Fruit fly (Drosophila melanogaster): ENCODE results near the gene CG4020.

The CG4020 gene

DNA sequence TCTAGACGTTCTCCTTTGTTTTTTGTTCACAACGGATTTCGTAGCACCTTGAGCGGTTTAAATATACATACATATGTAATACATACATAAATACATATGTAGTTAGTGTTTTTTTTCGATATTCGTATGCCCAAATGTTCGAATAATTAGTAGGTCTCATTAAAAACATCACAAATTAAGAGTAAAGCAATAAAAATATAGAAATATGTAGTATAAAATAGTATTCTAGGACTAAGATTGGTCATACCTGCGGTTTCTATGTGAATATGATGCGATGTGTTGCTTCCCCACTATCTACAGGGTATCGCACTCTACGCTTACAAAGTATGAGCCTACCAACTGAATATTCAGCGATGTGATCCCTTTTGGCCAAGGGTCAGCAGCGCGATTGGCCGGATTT lies at the start of gene CG4020:
TSS of gene CG4020 (plus strand) at position 301 of the 400 bp plus-strand sequence.
- no peak for TF ChIP-seq CTCF (optimal IDR thresholded peaks at IDR 0.05)
- TF ChIP-seq CG8478 (optimal IDR thresholded peaks at IDR 0.05) = no peak

DNA sequence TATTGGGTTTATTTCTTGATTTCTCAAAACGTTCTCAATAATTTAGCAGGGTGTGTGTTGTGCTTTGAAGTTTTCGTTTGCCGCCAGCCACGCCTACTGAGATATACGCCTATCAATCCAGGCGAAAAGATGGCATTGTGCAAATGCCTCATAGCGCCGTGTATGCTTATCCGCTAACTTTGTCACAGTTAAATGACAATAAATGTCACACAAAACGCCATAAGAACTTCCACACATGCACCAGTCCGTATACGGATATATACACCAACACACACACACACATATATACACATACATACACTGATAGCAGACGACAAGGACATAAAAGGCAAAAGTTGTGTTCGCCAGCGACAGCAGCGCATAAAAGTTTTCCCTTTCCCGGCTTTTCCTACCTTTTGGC lies 40.5 kb upstream of the CG4020 start, which contains the start of gene CG43137:
TSS of gene CG43137 (minus strand) at position 101 of the 400 bp plus-strand sequence.
- TF ChIP-seq CG8478 (optimal IDR thresholded peaks at IDR 0.05) (no peak), CTCF (optimal IDR thresholded peaks at IDR 0.05) (no peak)

dm6 chrX:5866095-5866494 lies 39.5 kb upstream of the CG4020 start:
- TF ChIP-seq CTCF (optimal IDR thresholded peaks at IDR 0.05) (no peak), CG8478 (optimal IDR thresholded peaks at IDR 0.05) (no peak)

- TF ChIP-seq CTCF (optimal IDR thresholded peaks at IDR 0.05) = no peak
- TF ChIP-seq CG8478 (optimal IDR thresholded peaks at IDR 0.05) = no peak
Observed at dm6 chrX:5868795-5869194, 36.8 kb upstream of the CG4020 start, which contains the start of gene CG15764. TSS of gene CG15764 (plus strand) at chrX:5869095.

- TF ChIP-seq CG8478 (optimal IDR thresholded peaks at IDR 0.05) (no peak), CTCF (optimal IDR thresholded peaks at IDR 0.05) (no peak)
Observed at dm6 chrX:5873164-5873563, 32.4 kb upstream of the CG4020 start, which contains the start of gene GAA1. TSS of gene GAA1 (minus strand) at chrX:5873357.

dm6 chrX:5876584-5876983 lies 29.0 kb upstream of the CG4020 start, which contains the start of gene mof:
TSS of gene mof (minus strand) at chrX:5876853.
- TF ChIP-seq CG8478 (optimal IDR thresholded peaks at IDR 0.05) (no peak), CTCF (optimal IDR thresholded peaks at IDR 0.05) (no peak)

DNA sequence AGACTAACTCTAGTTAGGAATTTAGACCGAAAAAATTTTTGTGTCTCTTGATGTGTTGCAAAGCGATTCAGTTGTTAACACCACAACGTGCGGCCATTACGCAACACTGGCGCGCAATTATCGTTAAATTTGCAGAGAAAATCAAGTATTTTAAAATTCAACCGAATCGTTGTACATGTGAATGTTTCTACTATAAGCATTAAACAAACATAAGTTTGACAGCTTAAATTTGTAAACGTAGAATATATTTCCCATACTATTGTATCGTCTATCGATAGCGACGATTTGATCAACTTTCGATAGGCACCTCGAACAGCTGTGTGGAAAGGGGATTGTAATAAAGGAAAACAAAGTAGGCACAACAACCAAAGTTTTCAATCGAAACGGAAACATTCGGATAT lies 26.0 kb upstream of the CG4020 start, which contains the start of the genes Usp30 and CG16721:
TSS of gene Usp30 (minus strand) at position 245 of the 401 bp plus-strand sequence.
TSS of gene CG16721 (plus strand) at position 327 of the 401 bp plus-strand sequence.
- TF ChIP-seq CTCF (optimal IDR thresholded peaks at IDR 0.05) (no peak), CG8478 (optimal IDR thresholded peaks at IDR 0.05) (no peak)

- no peak for TF ChIP-seq CG8478 (optimal IDR thresholded peaks at IDR 0.05)
- TF ChIP-seq CTCF (optimal IDR thresholded peaks at IDR 0.05) = no peak
Observed at dm6 chrX:5880139-5880924, 25.2 kb upstream of the CG4020 start.

DNA sequence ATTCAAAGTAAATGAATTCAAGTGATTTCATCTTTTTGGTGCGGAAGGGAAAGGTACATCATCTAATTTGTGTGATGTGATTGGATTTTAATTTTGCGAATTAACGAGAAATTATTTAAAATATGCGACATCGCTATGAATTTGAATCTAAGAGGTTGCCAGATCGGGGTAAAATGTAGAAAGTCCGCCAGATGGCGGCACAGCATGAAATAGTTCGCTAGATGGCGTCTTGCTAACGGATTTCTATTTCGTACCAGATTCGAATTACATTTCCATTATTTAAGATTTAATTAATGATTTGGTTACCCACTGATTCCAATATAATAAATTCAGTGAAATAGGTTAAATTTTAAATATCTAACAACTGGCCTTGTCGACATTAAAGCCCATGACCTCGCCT lies 22.2 kb upstream of the CG4020 start:
- TF ChIP-seq CTCF (optimal IDR thresholded peaks at IDR 0.05) (peak; percentile 95 to 97), CG8478 (optimal IDR thresholded peaks at IDR 0.05) (no peak)

- TF ChIP-seq CTCF (optimal IDR thresholded peaks at IDR 0.05) (no peak), CG8478 (optimal IDR thresholded peaks at IDR 0.05) (no peak)
Observed at dm6 chrX:5884294-5884693, 21.3 kb upstream of the CG4020 start.

DNA sequence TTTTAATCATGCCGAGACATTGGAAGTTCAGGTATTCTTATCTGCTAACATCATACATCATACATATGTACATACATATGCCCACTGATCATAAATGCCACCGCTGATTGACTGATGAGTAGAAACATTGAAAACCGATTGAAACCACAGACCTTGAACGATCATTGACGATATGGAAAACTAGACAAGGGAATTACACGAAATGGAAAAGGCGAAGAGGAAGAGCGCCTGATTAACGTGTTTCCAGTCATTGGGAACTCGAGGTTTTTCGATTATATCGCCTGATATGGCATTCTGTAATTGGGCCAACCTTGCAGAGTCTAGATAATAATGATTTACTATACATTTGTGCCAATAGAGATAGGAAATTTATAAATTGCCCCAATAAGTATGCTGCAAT lies 20.7 kb upstream of the CG4020 start:
- TF ChIP-seq CG8478 (optimal IDR thresholded peaks at IDR 0.05) = no peak
- TF ChIP-seq CTCF (optimal IDR thresholded peaks at IDR 0.05) = no peak

- TF ChIP-seq CG8478 (optimal IDR thresholded peaks at IDR 0.05) (no peak), CTCF (optimal IDR thresholded peaks at IDR 0.05) (no peak)
Observed at dm6 chrX:5885521-5885920, 20.0 kb upstream of the CG4020 start.

DNA sequence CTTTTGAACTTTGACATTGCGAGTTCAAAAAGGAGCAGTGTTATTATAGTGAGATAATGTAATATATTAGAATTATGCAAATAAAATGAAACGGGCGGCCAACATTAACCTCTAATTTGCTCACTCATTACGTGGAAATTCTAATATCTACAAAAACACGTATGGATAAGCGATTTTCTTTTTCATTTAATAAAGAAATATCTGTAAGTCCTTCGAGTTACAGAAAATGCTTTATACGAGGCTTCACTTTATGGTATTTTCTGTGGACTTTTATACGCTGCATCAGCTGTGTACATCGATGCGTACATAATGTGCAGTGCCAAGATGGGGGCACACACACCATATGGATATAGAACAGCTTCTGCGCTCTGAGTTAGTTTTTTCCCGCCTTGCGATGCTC lies 19.6 kb upstream of the CG4020 start:
- TF ChIP-seq CG8478 (optimal IDR thresholded peaks at IDR 0.05) (no peak), CTCF (optimal IDR thresholded peaks at IDR 0.05) (no peak)

dm6 chrX:5886764-5887555 lies 18.6 kb upstream of the CG4020 start:
- TF ChIP-seq CTCF (optimal IDR thresholded peaks at IDR 0.05) (no peak), CG8478 (optimal IDR thresholded peaks at IDR 0.05) (no peak)

DNA sequence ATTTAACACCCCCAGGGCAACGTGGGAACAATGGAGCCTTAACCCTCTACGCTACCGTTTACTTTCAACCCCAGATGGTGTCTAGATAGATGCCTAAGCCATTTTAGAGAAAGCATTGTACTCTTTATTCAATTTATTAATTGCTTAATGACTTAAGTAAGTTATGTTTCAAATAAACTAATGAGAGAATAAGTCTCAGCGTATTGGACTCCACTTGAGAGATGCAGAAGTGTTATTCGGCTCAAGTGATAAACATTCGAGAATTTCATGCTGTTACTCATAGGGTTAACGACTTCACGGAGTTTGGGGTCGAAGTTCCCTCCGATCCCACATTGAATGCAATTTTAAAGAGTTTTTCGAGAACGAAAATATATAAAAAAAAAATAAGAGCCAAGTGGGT lies 17.3 kb upstream of the CG4020 start:
- TF ChIP-seq CG8478 (optimal IDR thresholded peaks at IDR 0.05) (no peak), CTCF (optimal IDR thresholded peaks at IDR 0.05) (no peak)

Measured in S2 (cell line).